Worm (Caenorhabditis elegans): ENCODE measurements around the gene dap-3.

- TF ChIP-seq ama-1 (optimal IDR thresholded peaks at IDR 0.05): no peak
- TF ChIP-seq pes-1 (GFP tag; IDR thresholded peaks at IDR 0.05): no peak
- TF ChIP-seq ets-7 (tag; optimal IDR thresholded peaks at IDR 0.05): no peak
- no peak for TF ChIP-seq flt-1 (GFP tag; IDR thresholded peaks at IDR 0.05)
- no peak for TF ChIP-seq aly-1 (tag; optimal IDR thresholded peaks at IDR 0.05)
Measured at ce11 chrII:10566458-10566857, 14.5 kb upstream of the dap-3 start.
